Fruit fly (Drosophila melanogaster): Measurements from ENCODE around the gene Myc.

The Myc gene

DNA sequence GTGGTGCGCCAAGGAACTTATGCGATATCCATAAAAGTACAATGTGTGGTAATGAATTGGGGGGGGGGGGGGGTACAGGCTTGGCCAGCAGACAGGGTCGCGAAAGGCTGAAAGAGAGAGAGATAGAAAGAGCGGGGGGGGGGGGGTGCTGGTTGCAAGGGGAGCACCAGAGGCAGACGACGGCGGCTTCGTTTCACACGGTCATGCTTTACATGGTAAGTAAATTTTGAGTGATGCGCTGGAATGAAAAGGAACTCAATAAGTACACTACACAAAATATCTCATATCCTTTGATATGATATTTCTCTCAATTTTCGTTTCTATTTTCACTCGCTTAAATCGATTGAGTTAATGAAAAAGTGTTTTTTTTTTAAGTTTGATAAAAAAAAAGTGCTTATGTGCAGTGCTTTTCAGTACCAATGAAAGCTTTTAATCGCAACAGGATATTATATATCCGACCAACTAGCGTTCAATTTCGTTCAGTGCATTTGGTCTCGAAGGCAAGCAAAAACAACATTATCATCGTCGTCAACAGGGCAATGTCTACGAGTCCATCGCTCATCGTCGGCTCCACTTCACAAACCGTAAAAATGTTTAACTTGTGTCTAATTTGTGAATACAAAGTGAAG is 35.8 kb downstream of the Myc start (continued):
- TF ChIP-seq jumu (GFP tag; optimal IDR thresholded peaks at IDR 0.05) (no peak), Hr3 (GFP tag; optimal IDR thresholded peaks at IDR 0.05) (no peak), ham (GFP tag; IDR thresholded peaks at IDR 0.05) (no peak), kah (GFP tag; optimal IDR thresholded peaks at IDR 0.05) (no peak), CG10366 (GFP tag; IDR thresholded peaks at IDR 0.05) (no peak), lov (optimal IDR thresholded peaks at IDR 0.05) (no peak), lov (GFP tag; IDR thresholded peaks at IDR 0.05) (no peak), psq (GFP tag; optimal IDR thresholded peaks at IDR 0.05) (no peak), mld (GFP tag; IDR thresholded peaks at IDR 0.05; ENCODE audit: partially characterized antibody) (no peak), sens (GFP tag) (peak; percentile 80), C15 (GFP tag; IDR thresholded peaks at IDR 0.05) (no peak), slbo (GFP tag; IDR thresholded peaks at IDR 0.05) (no peak), Usf (GFP tag; optimal IDR thresholded peaks at IDR 0.05) (no peak)

DNA sequence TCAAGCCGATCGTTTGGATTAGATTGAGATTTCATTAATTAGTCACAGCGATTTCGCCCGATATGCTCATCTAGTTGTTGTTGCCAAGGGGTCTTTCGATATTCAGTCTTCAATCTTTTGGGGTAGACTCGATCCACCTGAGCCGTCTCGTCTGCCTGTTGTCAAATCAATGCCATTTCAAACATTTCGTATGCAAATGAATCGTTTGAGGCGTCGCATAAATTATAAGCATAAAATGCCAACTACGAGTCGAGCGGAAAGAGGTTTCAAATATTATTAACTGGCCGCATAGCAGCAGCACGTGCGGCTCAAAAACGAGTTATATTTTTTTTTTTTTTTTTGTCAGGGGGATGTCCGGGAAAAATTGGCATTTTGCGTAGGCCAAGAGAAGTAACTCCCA is 38.5 kb downstream of the Myc start:
- peak; percentile 23; the same call in 1 of the 2 replicates for TF ChIP-seq Awh (GFP tag; IDR thresholded peaks at IDR 0.05)
- no peak for TF ChIP-seq ranshi (GFP tag; IDR thresholded peaks at IDR 0.05)
- no peak for TF ChIP-seq TFAM (GFP tag; optimal IDR thresholded peaks at IDR 0.05)
- TF ChIP-seq vvl (GFP tag; IDR thresholded peaks at IDR 0.05): peak; percentile 64; the same call in 1 of the 2 replicates
- TF ChIP-seq wek (GFP tag; optimal IDR thresholded peaks at IDR 0.05): no peak
- no peak for TF ChIP-seq BEAF-32 (GFP tag; optimal IDR thresholded peaks at IDR 0.05)
- TF ChIP-seq sd (tag; optimal IDR thresholded peaks at IDR 0.05): peak; percentile 60
- no peak for TF ChIP-seq sna (GFP tag; IDR thresholded peaks at IDR 0.05; ENCODE audit: partially characterized antibody)
- no peak for TF ChIP-seq pan (optimal IDR thresholded peaks at IDR 0.05)
- no peak for TF ChIP-seq pan (GFP tag; optimal IDR thresholded peaks at IDR 0.05 in 1 of 2, IDR thresholded peaks at IDR 0.05 in 1 of 2)
- no peak for TF ChIP-seq CG30403 (GFP tag; optimal IDR thresholded peaks at IDR 0.05)
- TF ChIP-seq chinmo (GFP tag; IDR thresholded peaks at IDR 0.05; ENCODE audit: partially characterized antibody): 0 out of 4 replicates have a peak, but pooled peaks have one; percentile 28
- TF ChIP-seq CG17385 (GFP tag; optimal IDR thresholded peaks at IDR 0.05): no peak
- TF ChIP-seq grn (GFP tag; optimal IDR thresholded peaks at IDR 0.05): peak; percentile 11
- no peak for TF ChIP-seq CG34224 (GFP tag; IDR thresholded peaks at IDR 0.05; ENCODE audit: partially characterized antibody)
- no peak for TF ChIP-seq CG8089 (GFP tag; optimal IDR thresholded peaks at IDR 0.05)
- TF ChIP-seq CG13894 (tag; optimal IDR thresholded peaks at IDR 0.05): peak; percentile 14
- TF ChIP-seq CG17361 (GFP tag; IDR thresholded peaks at IDR 0.05): no peak
- TF ChIP-seq cwo (GFP tag; optimal IDR thresholded peaks at IDR 0.05): peak; percentile 76
- no peak for TF ChIP-seq Elba2 (GFP tag; optimal IDR thresholded peaks at IDR 0.05)
- no peak for TF ChIP-seq gro (GFP tag; optimal IDR thresholded peaks at IDR 0.05)
- no peak for TF ChIP-seq E2f1 (GFP tag; IDR thresholded peaks at IDR 0.05)
- TF ChIP-seq CG42726 (GFP tag; IDR thresholded peaks at IDR 0.05; ENCODE audit: partially characterized antibody): no peak
- TF ChIP-seq sens (GFP tag): peak; percentile 70
- no peak for TF ChIP-seq Vsx1 (GFP tag; optimal IDR thresholded peaks at IDR 0.05)
- TF ChIP-seq abd-A (tag; optimal IDR thresholded peaks at IDR 0.05): peak; percentile 68

DNA sequence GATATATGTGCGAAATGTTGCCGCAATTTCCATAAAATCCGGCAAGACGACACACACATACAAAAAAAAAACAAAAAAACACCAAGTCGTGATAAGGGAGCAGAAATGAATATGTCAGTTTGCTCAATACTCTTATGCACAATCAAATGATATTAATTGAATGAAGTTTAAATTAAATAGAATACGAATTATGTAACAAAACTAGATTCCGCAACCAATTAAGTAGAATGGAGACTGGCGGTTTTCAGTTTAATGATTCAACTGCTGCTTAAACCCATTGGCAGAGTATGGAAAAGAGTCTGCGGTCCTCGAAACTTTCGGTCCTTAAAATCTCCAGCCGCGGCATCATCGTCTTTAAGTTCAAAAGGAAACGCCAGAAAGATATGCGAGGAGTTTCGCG is 38.9 kb downstream of the Myc start:
- TF ChIP-seq lbe (GFP tag; optimal IDR thresholded peaks at IDR 0.05) (peak; percentile 46), Pdp1 (GFP tag; optimal IDR thresholded peaks at IDR 0.05) (peak in 1 of 2 experiments; percentile 33), inv (GFP tag; IDR thresholded peaks at IDR 0.05; ENCODE audit: partially characterized antibody) (no peak), corto (GFP tag; optimal IDR thresholded peaks at IDR 0.05) (peak; percentile 53), CG17912 (GFP tag; optimal IDR thresholded peaks at IDR 0.05) (no peak)
